Worm (Caenorhabditis elegans) whole organism, mixed stage, embryonic: ENCODE data around the gene fbxc-44.

Experiments used
- M03D4.4 ChIP-seq: sonication (generic microtip); optimal IDR thresholded peaks from 2 replicates; lab custom pipeline; 2017; ENCODE audit warnings: mild to moderate bottlenecking, missing genetic modification characterization, missing compliant biosample characterization
- bed-3 ChIP-seq: fragments of 200-800 bp; sonication (Bioruptor generic); optimal IDR thresholded peaks from 3 replicates; lab custom pipeline; 2018; ENCODE audit warnings: mild to moderate bottlenecking, missing genetic modification characterization, moderate library complexity, missing compliant biosample characterization
- blmp-1 ChIP-seq: fragments of 150-350 bp; optimal IDR thresholded peaks from 2 replicates; lab custom pipeline; 2014; ENCODE audit warnings: missing biosample characterization, missing genetic modification characterization
- ceh-39 ChIP-seq: fragments of 150-350 bp; optimal IDR thresholded peaks from 2 replicates; lab custom pipeline; 2014; ENCODE audit warnings: missing biosample characterization, missing genetic modification characterization
- ceh-43 ChIP-seq: fragments of 200-800 bp; sonication (Bioruptor generic); optimal IDR thresholded peaks from 2 replicates; lab custom pipeline; 2018; ENCODE audit warnings: mild to moderate bottlenecking, missing genetic modification characterization, moderate library complexity, missing compliant biosample characterization
- ceh-83 ChIP-seq: fragments of 200-800 bp; sonication (Bioruptor generic); optimal IDR thresholded peaks from 2 replicates; lab custom pipeline; 2018; ENCODE audit warnings: mild to moderate bottlenecking, missing genetic modification characterization, missing compliant biosample characterization
- cnd-1 ChIP-seq: fragments of 200-800 bp; sonication (Bioruptor generic); optimal IDR thresholded peaks from 2 replicates; lab custom pipeline; 2018; ENCODE audit warnings: mild to moderate bottlenecking, missing genetic modification characterization, missing compliant biosample characterization
- drap-1 ChIP-seq: fragments of 200-800 bp; sonication (Bioruptor generic); optimal IDR thresholded peaks from 3 replicates; lab custom pipeline; 2018; ENCODE audit warnings: mild to moderate bottlenecking, missing genetic modification characterization, missing compliant biosample characterization
- elt-1 ChIP-seq: sonication (generic microtip); optimal IDR thresholded peaks from 2 replicates; lab custom pipeline; 2017; ENCODE audit warnings: missing genetic modification characterization, mild to moderate bottlenecking, missing compliant biosample characterization, antibody characterized with exemption, moderate library complexity, borderline replicate concordance; ENCODE audit not compliant: insufficient read depth
- flh-1 ChIP-seq: fragments of 200-800 bp; sonication (Bioruptor generic); optimal IDR thresholded peaks from 2 replicates; lab custom pipeline; 2018; ENCODE audit warnings: mild to moderate bottlenecking, missing genetic modification characterization, moderate library complexity, missing compliant biosample characterization
- ham-2 ChIP-seq: fragments of 200-800 bp; sonication (Bioruptor generic); optimal IDR thresholded peaks from 2 replicates; lab custom pipeline; 2018; ENCODE audit warnings: mild to moderate bottlenecking, missing genetic modification characterization, missing compliant biosample characterization
- hlh-1 ChIP-seq: fragments of 150-350 bp; optimal IDR thresholded peaks from 2 replicates; lab custom pipeline; 2014; ENCODE audit warnings: missing biosample characterization, missing genetic modification reagents, missing genetic modification characterization
- lin-13 ChIP-seq: fragments of 150-350 bp; optimal IDR thresholded peaks from 2 replicates; lab custom pipeline; 2014; ENCODE audit warnings: missing biosample characterization, missing genetic modification characterization
- lin-32 ChIP-seq: fragments of 200-800 bp; sonication (Bioruptor generic); optimal IDR thresholded peaks from 2 replicates; lab custom pipeline; 2018; ENCODE audit warnings: mild to moderate bottlenecking, missing genetic modification characterization, missing compliant biosample characterization
- lsy-2 ChIP-seq: fragments of 150-350 bp; optimal IDR thresholded peaks from 2 replicates; lab custom pipeline; 2014; ENCODE audit warnings: missing biosample characterization, missing genetic modification characterization
- mab-5 ChIP-seq: fragments of 150-350 bp; optimal IDR thresholded peaks from 2 replicates; lab custom pipeline; 2014; ENCODE audit warnings: missing biosample characterization, missing genetic modification characterization
- mep-1 ChIP-seq: fragments of 150-350 bp; optimal IDR thresholded peaks from 2 replicates; lab custom pipeline; 2017; ENCODE audit warnings: missing biosample characterization, missing genetic modification reagents, missing genetic modification characterization, inconsistent platforms
- mls-2 ChIP-seq: sonication (generic microtip); optimal IDR thresholded peaks from 2 replicates; lab custom pipeline; 2016; ENCODE audit warnings: mild to moderate bottlenecking, missing genetic modification characterization, moderate library complexity, missing compliant biosample characterization
- nhr-2 ChIP-seq: fragments of 150-350 bp; optimal IDR thresholded peaks from 2 replicates; lab custom pipeline; 2014; ENCODE audit warnings: missing biosample characterization, missing genetic modification characterization
- nhr-237 ChIP-seq: fragments of 150-350 bp; optimal IDR thresholded peaks from 2 replicates; lab custom pipeline; 2014; ENCODE audit warnings: missing biosample characterization, missing genetic modification characterization
- nhr-28 ChIP-seq: fragments of 150-350 bp; optimal IDR thresholded peaks from 2 replicates; lab custom pipeline; 2014; ENCODE audit warnings: missing biosample characterization, missing genetic modification characterization
- nhr-76 ChIP-seq: sonication (generic microtip); optimal IDR thresholded peaks from 2 replicates; lab custom pipeline; 2017; ENCODE audit warnings: missing biosample characterization, missing genetic modification characterization
- pha-4 ChIP-seq: fragments of 150-350 bp; optimal IDR thresholded peaks from 2 replicates; lab custom pipeline; 2018; ENCODE audit warnings: missing biosample characterization, missing genetic modification reagents, missing genetic modification characterization
- sem-2 ChIP-seq: fragments of 200-800 bp; sonication (Bioruptor generic); optimal IDR thresholded peaks from 2 replicates; lab custom pipeline; 2018; ENCODE audit warnings: mild to moderate bottlenecking, missing genetic modification characterization, missing compliant biosample characterization
- snpc-4 ChIP-seq: fragments of 150-350 bp; optimal IDR thresholded peaks from 2 replicates; lab custom pipeline; 2014; ENCODE audit warnings: missing biosample characterization, missing genetic modification characterization
- sptf-1 ChIP-seq: sonication (generic microtip); optimal IDR thresholded peaks from 2 replicates; lab custom pipeline; 2017; ENCODE audit warnings: mild to moderate bottlenecking, missing genetic modification characterization, moderate library complexity, missing compliant biosample characterization
- unc-120 ChIP-seq: sonication (generic microtip); optimal IDR thresholded peaks from 2 replicates; lab custom pipeline; 2017; ENCODE audit warnings: missing genetic modification characterization, missing compliant biosample characterization; ENCODE audit not compliant: poor library complexity, severe bottlenecking
- unc-39 ChIP-seq: fragments of 150-350 bp; optimal IDR thresholded peaks from 2 replicates; lab custom pipeline; 2014; ENCODE audit warnings: missing biosample characterization, missing genetic modification characterization
- unc-62 ChIP-seq: fragments of 150-350 bp; optimal IDR thresholded peaks from 2 replicates; lab custom pipeline; 2014; ENCODE audit warnings: missing biosample characterization, missing genetic modification reagents, missing genetic modification characterization
- zip-8 ChIP-seq: fragments of 150-350 bp; optimal IDR thresholded peaks from 2 replicates; lab custom pipeline; 2014; ENCODE audit warnings: missing biosample characterization, missing genetic modification characterization
- ztf-11 ChIP-seq: fragments of 150-350 bp; optimal IDR thresholded peaks from 2 replicates; lab custom pipeline; 2014; ENCODE audit warnings: missing biosample characterization, missing genetic modification characterization

Gene fbxc-44

ce11 chrII:4258683-4259082, 21.1 kb upstream of the fbxc-44 start, which contains the start of gene clec-135:
Gene clec-135, minus strand, starts transcription at chrII:4258783.
- no peak for TF ChIP-seq snpc-4 (tag; lab: Kevin White, UChicago)
- TF ChIP-seq nhr-76 (tag; lab: Kevin White, UChicago), result no peak
- no peak for TF ChIP-seq ceh-83
- no peak for TF ChIP-seq mls-2 (tag; lab: Kevin White, UChicago)

- TF ChIP-seq unc-120 (no peak), nhr-28 (tag; lab: Kevin White, UChicago) (no peak), lsy-2 (tag; lab: Kevin White, UChicago) (no peak), M03D4.4 (no peak), pha-4 (tag; lab: Kevin White, UChicago) (no peak), mab-5 (tag; lab: Kevin White, UChicago) (no peak), nhr-2 (tag; lab: Kevin White, UChicago) (no peak), zip-8 (tag; lab: Kevin White, UChicago) (no peak), ceh-43 (no peak), ham-2 (no peak), mep-1 (tag; lab: Kevin White, UChicago) (no peak), mls-2 (tag; lab: Kevin White, UChicago) (no peak), elt-1 (tag; lab: Kevin White, UChicago) (no peak), ceh-83 (no peak), ztf-11 (tag; lab: Kevin White, UChicago) (no peak), ceh-39 (tag; lab: Kevin White, UChicago) (no peak), flh-1 (GFP tag; lab: Kevin White, UChicago) (no peak), lin-32 (no peak), nhr-76 (tag; lab: Kevin White, UChicago) (no peak), blmp-1 (tag; lab: Kevin White, UChicago) (no peak)
- TF ChIP-seq, all 35 proteins: peak for 0
Observed at ce11 chrII:4256541-4257001, 19.0 kb upstream of the fbxc-44 start, which contains the start of gene C16A11.7. Gene C16A11.7, minus strand, starts transcription at chrII:4256951.

- TF ChIP-seq cnd-1 (tag; lab: Kevin White, UChicago), result no peak
- no peak for TF ChIP-seq sptf-1 (tag; lab: Kevin White, UChicago)
- no peak for TF ChIP-seq hlh-1 (tag; lab: Kevin White, UChicago)
- no peak for TF ChIP-seq nhr-28 (tag; lab: Kevin White, UChicago)
- TF ChIP-seq drap-1 (GFP tag; lab: Kevin White, UChicago), result no peak
- TF ChIP-seq M03D4.4, result no peak
- no peak for TF ChIP-seq sem-2 (GFP tag; lab: Kevin White, UChicago)
- TF ChIP-seq blmp-1 (tag; lab: Kevin White, UChicago), result no peak
- no peak for TF ChIP-seq ceh-43
- TF ChIP-seq snpc-4 (tag; lab: Kevin White, UChicago), result no peak
- no peak for TF ChIP-seq unc-62 (GFP tag; lab: Kevin White, UChicago)
- TF ChIP-seq lin-13 (tag; lab: Kevin White, UChicago), result no peak
- TF ChIP-seq mab-5 (tag; lab: Kevin White, UChicago), result no peak
- no peak for TF ChIP-seq ceh-39 (tag; lab: Kevin White, UChicago)
Observed at ce11 chrII:4246897-4247296, 9.3 kb upstream of the fbxc-44 start, which contains the start of gene gpa-11. Gene gpa-11, plus strand, starts transcription at chrII:4247197.

ce11 chrII:4244959-4245358, 7.4 kb upstream of the fbxc-44 start:
- no peak for TF ChIP-seq sptf-1 (tag; lab: Kevin White, UChicago)
- no peak for TF ChIP-seq nhr-76 (tag; lab: Kevin White, UChicago)

ce11 chrII:4238963-4239362, 1.4 kb upstream of the fbxc-44 start:
- no peak for TF ChIP-seq blmp-1 (tag; lab: Kevin White, UChicago)
- TF ChIP-seq mls-2 (tag; lab: Kevin White, UChicago), result no peak
- TF ChIP-seq ham-2, result no peak
- TF ChIP-seq ceh-43, result no peak
- no peak for TF ChIP-seq lin-32
- no peak for TF ChIP-seq unc-39 (tag; lab: Kevin White, UChicago)
- no peak for TF ChIP-seq bed-3 (GFP tag; lab: Kevin White, UChicago)
- no peak for TF ChIP-seq nhr-2 (tag; lab: Kevin White, UChicago)
- no peak for TF ChIP-seq mab-5 (tag; lab: Kevin White, UChicago)
- no peak for TF ChIP-seq nhr-28 (tag; lab: Kevin White, UChicago)
- TF ChIP-seq nhr-237 (tag; lab: Kevin White, UChicago), result no peak
